Worm (Caenorhabditis elegans) whole organism, L3 larva: ENCODE data around the gene R03G5.6.

Experiments
- R02D3.7 ChIP-seq: fragments of 150-350 bp; optimal IDR thresholded peaks from 2 replicates; lab custom pipeline; 2014; ENCODE audit warnings: missing biosample characterization, missing genetic modification characterization
- ZK546.5 ChIP-seq: sonication (generic microtip); optimal IDR thresholded peaks from 2 replicates; lab custom pipeline; 2017; ENCODE audit warnings: missing biosample characterization, missing genetic modification characterization
- aly-2 ChIP-seq: fragments of 150-350 bp; optimal IDR thresholded peaks from 2 replicates; lab custom pipeline; 2014; ENCODE audit warnings: missing biosample characterization, missing genetic modification characterization
- ama-1 ChIP-seq: fragments of 150-350 bp; optimal IDR thresholded peaks from 2 replicates; lab custom pipeline; 2018
- ceh-28 ChIP-seq: fragments of 150-350 bp; optimal IDR thresholded peaks from 2 replicates; lab custom pipeline; 2014; ENCODE audit warnings: missing biosample characterization, missing genetic modification reagents, missing genetic modification characterization
- ceh-9 ChIP-seq: sonication (generic microtip); optimal IDR thresholded peaks from 2 replicates; lab custom pipeline; 2018; ENCODE audit warnings: missing biosample characterization, missing genetic modification characterization
- daf-12 ChIP-seq: fragments of 150-350 bp; optimal IDR thresholded peaks from 2 replicates; lab custom pipeline; 2014; ENCODE audit warnings: missing biosample characterization, missing genetic modification reagents, missing genetic modification characterization
- egl-27 ChIP-seq: sonication (generic microtip); optimal IDR thresholded peaks from 4 replicates; lab custom pipeline; 2017; ENCODE audit warnings: missing biosample characterization, missing genetic modification reagents, missing genetic modification characterization
- egl-5 ChIP-seq: fragments of 150-350 bp; optimal IDR thresholded peaks from 2 replicates; lab custom pipeline; 2017; ENCODE audit warnings: missing biosample characterization, missing genetic modification reagents, missing genetic modification characterization, inconsistent platforms
- elt-1 ChIP-seq: fragments of 150-350 bp; optimal IDR thresholded peaks from 2 replicates; lab custom pipeline; 2014; ENCODE audit warnings: missing biosample characterization, missing genetic modification characterization
- elt-2 ChIP-seq: sonication (generic microtip); optimal IDR thresholded peaks from 2 replicates; lab custom pipeline; 2016; ENCODE audit warnings: missing genetic modification reagents, mild to moderate bottlenecking, missing genetic modification characterization, missing compliant biosample characterization
- elt-3 ChIP-seq, 3 experiments: fragments of 150-350 bp in 1 of 3; sonication (generic microtip) in 2 of 3; optimal IDR thresholded peaks; 2 replicates in 2 of 3; 4 replicates in 1 of 3; lab custom pipeline; 2014 to 2017; ENCODE audit warnings: missing biosample characterization in 3 of 3, missing genetic modification characterization in 3 of 3
- eor-1 ChIP-seq, 2 experiments: fragments of 150-350 bp; optimal IDR thresholded peaks; 2 replicates each; lab custom pipeline; 2014 to 2018; ENCODE audit warnings: missing biosample characterization in 2 of 2, missing genetic modification characterization in 2 of 2
- fkh-10 ChIP-seq: sonication (generic microtip); optimal IDR thresholded peaks from 2 replicates; lab custom pipeline; 2017; ENCODE audit warnings: missing biosample characterization, missing genetic modification reagents, missing genetic modification characterization
- fos-1 ChIP-seq: fragments of 150-350 bp; optimal IDR thresholded peaks from 2 replicates; lab custom pipeline; 2014; ENCODE audit warnings: missing biosample characterization, missing genetic modification characterization
- jun-1 ChIP-seq: fragments of 150-350 bp; optimal IDR thresholded peaks from 2 replicates; lab custom pipeline; 2014; ENCODE audit warnings: missing biosample characterization, missing genetic modification reagents, missing genetic modification characterization
- lin-39 ChIP-seq: fragments of 150-350 bp; optimal IDR thresholded peaks from 2 replicates; lab custom pipeline; 2018; ENCODE audit warnings: missing biosample characterization, missing genetic modification reagents, missing genetic modification characterization
- lsy-12 ChIP-seq: sonication (generic microtip); optimal IDR thresholded peaks from 2 replicates; lab custom pipeline; 2016; ENCODE audit warnings: mild to moderate bottlenecking, missing genetic modification characterization, missing compliant biosample characterization
- mdl-1 ChIP-seq: fragments of 150-350 bp; optimal IDR thresholded peaks from 2 replicates; lab custom pipeline; 2014; ENCODE audit warnings: missing biosample characterization, missing genetic modification characterization
- mml-1 ChIP-seq: fragments of 150-350 bp; sonication (generic microtip); optimal IDR thresholded peaks from 3 replicates; lab custom pipeline; 2014; ENCODE audit warnings: missing biosample characterization, missing genetic modification characterization
- nfya-1 ChIP-seq: sonication (generic microtip); optimal IDR thresholded peaks from 2 replicates; lab custom pipeline; 2017; ENCODE audit warnings: missing genetic modification characterization, mild to moderate bottlenecking, missing compliant biosample characterization, antibody characterized with exemption, moderate library complexity; ENCODE audit not compliant: insufficient read depth
- nhr-11 ChIP-seq: fragments of 150-350 bp; optimal IDR thresholded peaks from 2 replicates; lab custom pipeline; 2014; ENCODE audit warnings: missing biosample characterization, missing genetic modification characterization
- nhr-12 ChIP-seq: fragments of 150-350 bp; optimal IDR thresholded peaks from 2 replicates; lab custom pipeline; 2014; ENCODE audit warnings: missing biosample characterization, missing genetic modification characterization
- nhr-23 ChIP-seq: fragments of 150-350 bp; optimal IDR thresholded peaks from 2 replicates; lab custom pipeline; 2014; ENCODE audit warnings: missing biosample characterization, missing genetic modification reagents, missing genetic modification characterization
- nhr-237 ChIP-seq: fragments of 150-350 bp; optimal IDR thresholded peaks from 2 replicates; lab custom pipeline; 2014; ENCODE audit warnings: missing biosample characterization, missing genetic modification characterization
- nhr-25 ChIP-seq: sonication (generic microtip); optimal IDR thresholded peaks from 2 replicates; lab custom pipeline; 2017; ENCODE audit warnings: missing biosample characterization, missing genetic modification characterization
- nhr-28 ChIP-seq: fragments of 150-350 bp; optimal IDR thresholded peaks from 2 replicates; lab custom pipeline; 2014; ENCODE audit warnings: missing biosample characterization, missing genetic modification characterization
- nhr-43 ChIP-seq: sonication (generic microtip); optimal IDR thresholded peaks from 2 replicates; lab custom pipeline; 2016; ENCODE audit warnings: mild to moderate bottlenecking, missing genetic modification characterization, missing compliant biosample characterization; ENCODE audit not compliant: poor library complexity, severe bottlenecking
- nhr-77 ChIP-seq: fragments of 150-350 bp; optimal IDR thresholded peaks from 2 replicates; lab custom pipeline; 2014; ENCODE audit warnings: missing biosample characterization, missing genetic modification characterization
- pha-4 ChIP-seq: fragments of 150-350 bp; optimal IDR thresholded peaks from 2 replicates; lab custom pipeline; 2014; ENCODE audit warnings: missing biosample characterization, missing genetic modification reagents, missing genetic modification characterization
- pqm-1 ChIP-seq: fragments of 150-350 bp; optimal IDR thresholded peaks from 2 replicates; lab custom pipeline; 2017; ENCODE audit warnings: missing biosample characterization, missing genetic modification characterization, inconsistent platforms
- snpc-4 ChIP-seq: fragments of 150-350 bp; optimal IDR thresholded peaks from 2 replicates; lab custom pipeline; 2014; ENCODE audit warnings: missing biosample characterization, missing genetic modification characterization
- unc-39 ChIP-seq: sonication (generic microtip); optimal IDR thresholded peaks from 4 replicates; lab custom pipeline; 2017; ENCODE audit warnings: missing biosample characterization, missing genetic modification characterization
- zag-1 ChIP-seq: fragments of 150-350 bp; optimal IDR thresholded peaks from 2 replicates; lab custom pipeline; 2014; ENCODE audit warnings: missing biosample characterization, missing genetic modification characterization
- ztf-4 ChIP-seq: fragments of 150-350 bp; optimal IDR thresholded peaks from 2 replicates; lab custom pipeline; 2014; ENCODE audit warnings: missing biosample characterization, missing genetic modification characterization

R03G5.6 gene

ce11 chrX:7817555-7817954, 831 bp upstream of the R03G5.6 start:
- TF ChIP-seq jun-1 (tag; lab: Kevin White, UChicago) (no peak), egl-5 (tag; lab: Kevin White, UChicago) (no peak), egl-27 (no peak), nhr-77 (no peak), eor-1 (tag; optimal IDR thresholded peaks at IDR 0.05; lab: Kevin White, UChicago) (no peak), nhr-12 (tag; lab: Kevin White, UChicago) (no peak), ama-1 (lab: Kevin White, UChicago) (no peak), elt-3 (tag; optimal IDR thresholded peaks at IDR 0.05; lab: Kevin White, UChicago) (no peak), snpc-4 (tag; lab: Kevin White, UChicago) (no peak), fkh-10 (GFP tag; lab: Kevin White, UChicago) (no peak), nhr-43 (tag; lab: Kevin White, UChicago) (no peak), zag-1 (tag; lab: Kevin White, UChicago) (no peak), ceh-9 (tag; lab: Kevin White, UChicago) (no peak), fos-1 (tag; lab: Kevin White, UChicago) (no peak), nhr-28 (tag; lab: Kevin White, UChicago) (no peak)

ce11 chrX:7815230-7815629, 1.5 kb downstream of the R03G5.6 start:
- no peak for TF ChIP-seq R02D3.7 (tag; lab: Kevin White, UChicago)

ce11 chrX:7814747-7815146, 2.0 kb downstream of the R03G5.6 start:
- TF ChIP-seq lsy-12 (tag; lab: Kevin White, UChicago) (no peak), nhr-25 (peak; percentile 62), nhr-11 (no peak), daf-12 (tag; lab: Kevin White, UChicago) (no peak), fkh-10 (GFP tag; lab: Kevin White, UChicago) (no peak), pqm-1 (tag; lab: Kevin White, UChicago) (peak; percentile 86), nhr-23 (peak; percentile 67), ama-1 (lab: Kevin White, UChicago) (no peak), egl-5 (tag; lab: Kevin White, UChicago) (no peak), aly-2 (tag; lab: Kevin White, UChicago) (no peak), nfya-1 (tag; lab: Kevin White, UChicago) (peak; percentile 21), elt-1 (tag; lab: Kevin White, UChicago) (no peak), eor-1 (tag; optimal IDR thresholded peaks at IDR 0.05; lab: Kevin White, UChicago) (no peak), pha-4 (tag; lab: Kevin White, UChicago) (peak; percentile 71), jun-1 (tag; lab: Kevin White, UChicago) (peak; percentile 34), ZK546.5 (tag; lab: Kevin White, UChicago) (no peak), ceh-28 (tag; lab: Kevin White, UChicago) (peak; percentile 77), nhr-237 (no peak), mml-1 (tag; lab: Kevin White, UChicago) (no peak), nhr-12 (tag; lab: Kevin White, UChicago) (no peak), elt-2 (peak; percentile 88), nhr-77 (no peak), lin-39 (tag; lab: Kevin White, UChicago) (no peak)

ce11 chrX:7810991-7811390, 5.7 kb downstream of the R03G5.6 start:
- no peak for TF ChIP-seq mdl-1 (tag; lab: Kevin White, UChicago)
- TF ChIP-seq pha-4 (tag; lab: Kevin White, UChicago), result no peak
- TF ChIP-seq nfya-1 (tag; lab: Kevin White, UChicago), result peak; percentile 9
- no peak for TF ChIP-seq ztf-4 (tag; lab: Kevin White, UChicago)
- TF ChIP-seq ama-1 (lab: Kevin White, UChicago), result no peak
- no peak for TF ChIP-seq unc-39
- no peak for TF ChIP-seq zag-1 (tag; lab: Kevin White, UChicago)
